Fruit fly (Drosophila melanogaster) whole organism, embryonic: ENCODE data around the gene RpL35.
A peak's percentile ranks its signal among the peaks of the same experiment; 100 is the strongest.

Experiments used
- ATbp ChIP-seq: fragments of 200-800 bp; sonication (Bioruptor generic); optimal IDR thresholded peaks from 2 replicates; lab custom pipeline; 2017; ENCODE audit warnings: missing biosample characterization, mild to moderate bottlenecking, missing genetic modification characterization, missing genetic modification reagents
- B-H2 ChIP-seq: fragments of 200-800 bp; sonication (Bioruptor generic); optimal IDR thresholded peaks from 2 replicates; lab custom pipeline; 2018; ENCODE audit warnings: missing biosample characterization, mild to moderate bottlenecking, missing genetic modification characterization
- Bgb ChIP-seq: fragments of 200-800 bp; sonication (Bioruptor generic); IDR thresholded peaks from 2 replicates; pipeline ENCODE4 v1.3.6; 2022; ENCODE audit warnings: missing biosample characterization, missing genetic modification characterization; ENCODE audit not compliant: partially characterized antibody
- CG10267 ChIP-seq: fragments of 200-800 bp; sonication (Bioruptor generic); optimal IDR thresholded peaks from 2 replicates; lab custom pipeline; 2018; ENCODE audit warnings: missing biosample characterization, mild to moderate bottlenecking, missing genetic modification characterization, moderate library complexity
- CG12104 ChIP-seq: fragments of 200-800 bp; sonication (Bioruptor generic); optimal IDR thresholded peaks from 3 replicates; lab custom pipeline; 2016; ENCODE audit warnings: missing biosample characterization, missing genetic modification characterization
- CG12219 ChIP-seq: fragments of 200-800 bp; sonication (Bioruptor generic); optimal IDR thresholded peaks from 3 replicates; lab custom pipeline; 2018; ENCODE audit warnings: missing biosample characterization, mild to moderate bottlenecking, missing genetic modification characterization
- CG12236 ChIP-seq: fragments of 200-800 bp; sonication (Bioruptor generic); optimal IDR thresholded peaks from 2 replicates; lab custom pipeline; 2016; ENCODE audit warnings: missing biosample characterization, missing genetic modification characterization
- CG12942 ChIP-seq: fragments of 200-800 bp; sonication (Bioruptor generic); optimal IDR thresholded peaks from 3 replicates; lab custom pipeline; 2016; ENCODE audit warnings: missing biosample characterization, missing genetic modification characterization
- CG13424 ChIP-seq: fragments of 200-800 bp; sonication (Bioruptor generic); optimal IDR thresholded peaks from 2 replicates; lab custom pipeline; 2019; ENCODE audit warnings: missing biosample characterization, mild to moderate bottlenecking, missing genetic modification characterization, moderate library complexity
- CG14710 ChIP-seq: fragments of 200-800 bp; sonication (Bioruptor generic); optimal IDR thresholded peaks from 3 replicates; lab custom pipeline; 2019; ENCODE audit warnings: missing biosample characterization, mild to moderate bottlenecking, missing genetic modification characterization, moderate library complexity
- CG15011 ChIP-seq: fragments of 200-800 bp; sonication (Bioruptor generic); optimal IDR thresholded peaks from 3 replicates; lab custom pipeline; 2018; ENCODE audit warnings: missing biosample characterization, mild to moderate bottlenecking, missing genetic modification characterization
- CG1647 ChIP-seq: fragments of 200-800 bp; sonication (Bioruptor generic); optimal IDR thresholded peaks from 3 replicates; lab custom pipeline; 2016; ENCODE audit warnings: missing biosample characterization, missing genetic modification characterization
- CG1832 ChIP-seq: fragments of 200-800 bp; sonication (Bioruptor generic); optimal IDR thresholded peaks from 2 replicates; lab custom pipeline; 2017; ENCODE audit warnings: missing biosample characterization, mild to moderate bottlenecking, missing genetic modification characterization, inconsistent platforms
- CG2129 ChIP-seq: fragments of 200-800 bp; sonication (Bioruptor generic); IDR thresholded peaks from 2 replicates; pipeline ENCODE4 v1.3.6; 2022; ENCODE audit warnings: missing biosample characterization, missing genetic modification characterization; ENCODE audit not compliant: partially characterized antibody
- CG31224 ChIP-seq: fragments of 200-800 bp; sonication (Bioruptor generic); IDR thresholded peaks from 2 replicates; pipeline ENCODE4 v1.3.6; 2022; ENCODE audit warnings: missing biosample characterization, missing genetic modification characterization
- CG32767 ChIP-seq: fragments of 200-800 bp; sonication (Bioruptor generic); IDR thresholded peaks from 2 replicates; pipeline ENCODE4 v1.3.6; 2022; ENCODE audit warnings: missing biosample characterization, missing genetic modification characterization
- CG7928 ChIP-seq: fragments of 200-800 bp; sonication (Bioruptor generic); optimal IDR thresholded peaks from 2 replicates; lab custom pipeline; 2017; ENCODE audit warnings: missing biosample characterization, mild to moderate bottlenecking, missing genetic modification characterization
- CG8944 ChIP-seq: fragments of 200-800 bp; sonication (Bioruptor generic); optimal IDR thresholded peaks from 3 replicates; lab custom pipeline; 2016; ENCODE audit warnings: missing biosample characterization, missing genetic modification characterization
- CG9215 ChIP-seq: fragments of 200-800 bp; sonication (Bioruptor generic); IDR thresholded peaks from 2 replicates; pipeline ENCODE4 v1.3.6; 2022; ENCODE audit warnings: missing biosample characterization, missing genetic modification characterization
- CG9437 ChIP-seq: fragments of 200-800 bp; sonication (Bioruptor generic); optimal IDR thresholded peaks from 2 replicates; lab custom pipeline; 2018; ENCODE audit warnings: missing biosample characterization, mild to moderate bottlenecking, missing genetic modification characterization
- CG9876 ChIP-seq: fragments of 200-800 bp; sonication (Bioruptor generic); optimal IDR thresholded peaks from 2 replicates; lab custom pipeline; 2016; ENCODE audit warnings: missing biosample characterization, missing genetic modification characterization
- CoRest ChIP-seq: fragments of 200-800 bp; sonication (Bioruptor generic); optimal IDR thresholded peaks from 3 replicates; lab custom pipeline; 2018; ENCODE audit warnings: missing biosample characterization, mild to moderate bottlenecking, missing genetic modification characterization, moderate library complexity
- Deaf1 ChIP-seq: fragments of 200-800 bp; optimal IDR thresholded peaks from 3 replicates; lab custom pipeline; 2019; ENCODE audit warnings: missing biosample characterization, mild to moderate bottlenecking, missing genetic modification characterization, moderate library complexity
- Doc3 ChIP-seq: fragments of 200-800 bp; sonication (Bioruptor generic); IDR thresholded peaks from 3 replicates; pipeline ENCODE4 v1.3.6; 2022; ENCODE audit warnings: missing biosample characterization, missing genetic modification characterization; ENCODE audit not compliant: partially characterized antibody
- Drgx ChIP-seq: fragments of 200-800 bp; sonication (Bioruptor generic); IDR thresholded peaks from 2 replicates; pipeline ENCODE4 v1.3.6; 2022; ENCODE audit warnings: missing biosample characterization, missing genetic modification characterization
- Fer3 ChIP-seq: fragments of 200-800 bp; sonication (Bioruptor generic); optimal IDR thresholded peaks from 2 replicates; lab custom pipeline; 2018; ENCODE audit warnings: missing biosample characterization, mild to moderate bottlenecking, missing genetic modification characterization, moderate library complexity
- Hr51 ChIP-seq, 2 experiments: fragments of 200-800 bp; sonication (Bioruptor generic); optimal IDR thresholded peaks; 2 replicates in 1 of 2; 3 replicates in 1 of 2; lab custom pipeline; 2016 to 2018; ENCODE audit warnings: missing biosample characterization in 2 of 2, missing genetic modification characterization in 2 of 2, mild to moderate bottlenecking in 1 of 2, moderate library complexity in 1 of 2
- Optix ChIP-seq: fragments of 200-800 bp; sonication (Bioruptor generic); IDR thresholded peaks from 3 replicates; pipeline ENCODE4 v1.3.6; 2022; ENCODE audit warnings: missing biosample characterization, missing genetic modification characterization
- Six4 ChIP-seq: fragments of 200-800 bp; sonication (Bioruptor generic); optimal IDR thresholded peaks from 2 replicates; lab custom pipeline; 2016; ENCODE audit warnings: missing biosample characterization, missing genetic modification characterization
- Sox100B ChIP-seq: fragments of 200-800 bp; sonication (Bioruptor generic); optimal IDR thresholded peaks from 3 replicates; lab custom pipeline; 2018; ENCODE audit warnings: missing biosample characterization, mild to moderate bottlenecking, missing genetic modification characterization
- ase ChIP-seq: fragments of 200-800 bp; sonication (Bioruptor generic); IDR thresholded peaks from 3 replicates; pipeline ENCODE4 v1.3.6; 2022; ENCODE audit warnings: missing biosample characterization, missing genetic modification characterization
- bbx ChIP-seq: fragments of 200-800 bp; sonication (Bioruptor generic); IDR thresholded peaks from 2 replicates; pipeline ENCODE4 v1.3.6; 2022; ENCODE audit warnings: missing biosample characterization, missing genetic modification characterization; ENCODE audit not compliant: partially characterized antibody
- dm ChIP-seq: fragments of 200-800 bp; sonication (Bioruptor generic); optimal IDR thresholded peaks from 3 replicates; lab custom pipeline; 2016; ENCODE audit warnings: missing biosample characterization, missing genetic modification characterization
- eve ChIP-seq, 2 experiments: fragments of >200 bp; optimal IDR thresholded peaks; 2 replicates each; lab custom pipeline; 2017; ENCODE audit warnings: missing biosample characterization in 2 of 2, missing genetic modification characterization in 2 of 2
- ewg ChIP-seq: fragments of 200-800 bp; sonication (Bioruptor generic); optimal IDR thresholded peaks from 3 replicates; lab custom pipeline; 2017; ENCODE audit warnings: mild to moderate bottlenecking, missing biosample characterization, missing genetic modification reagents, missing genetic modification characterization
- jigr1 ChIP-seq: fragments of 200-800 bp; sonication (Bioruptor generic); IDR thresholded peaks from 3 replicates; pipeline ENCODE4 v1.3.6; 2022; ENCODE audit warnings: missing biosample characterization, missing genetic modification characterization
- phol ChIP-seq: fragments of 200-800 bp; sonication (Bioruptor generic); optimal IDR thresholded peaks from 3 replicates; lab custom pipeline; 2018; ENCODE audit warnings: missing biosample characterization, mild to moderate bottlenecking, missing genetic modification characterization, moderate library complexity
- ro ChIP-seq: fragments of 200-800 bp; sonication (Bioruptor generic); IDR thresholded peaks from 2 replicates; pipeline ENCODE4 v1.3.6; 2022; ENCODE audit warnings: missing biosample characterization, missing genetic modification characterization
- sc ChIP-seq, 3 experiments: fragments of >200 bp in 2 of 3; fragments of 200-800 bp in 1 of 3; sonication (Bioruptor generic) in 1 of 3; optimal IDR thresholded peaks; 2 replicates in 2 of 3; 3 replicates in 1 of 3; lab custom pipeline; 2017; ENCODE audit warnings: mild to moderate bottlenecking in 1 of 3, missing biosample characterization in 1 of 3, missing genetic modification characterization in 1 of 3, missing genetic modification reagents in 1 of 3
- schlank ChIP-seq: fragments of 200-800 bp; sonication (Bioruptor generic); optimal IDR thresholded peaks from 2 replicates; lab custom pipeline; 2018; ENCODE audit warnings: missing biosample characterization, mild to moderate bottlenecking, missing genetic modification characterization
- sqz ChIP-seq: fragments of 200-800 bp; sonication (Bioruptor generic); optimal IDR thresholded peaks from 3 replicates; lab custom pipeline; 2018; ENCODE audit warnings: missing biosample characterization, mild to moderate bottlenecking, missing genetic modification characterization
- sug ChIP-seq: fragments of 200-800 bp; optimal IDR thresholded peaks from 2 replicates; lab custom pipeline; 2019; ENCODE audit warnings: missing biosample characterization, mild to moderate bottlenecking, missing genetic modification characterization, moderate library complexity
- tin ChIP-seq: fragments of 200-800 bp; sonication (Bioruptor generic); optimal IDR thresholded peaks from 3 replicates; lab custom pipeline; 2016; ENCODE audit warnings: missing biosample characterization, missing genetic modification characterization
- ttk ChIP-seq: fragments of 200-800 bp; sonication (Bioruptor generic); IDR thresholded peaks from 2 replicates; pipeline ENCODE4 v2.1.2; 2022; ENCODE audit warnings: missing biosample characterization, missing genetic modification characterization
- unpg ChIP-seq: fragments of 200-800 bp; sonication (Bioruptor generic); optimal IDR thresholded peaks from 3 replicates; lab custom pipeline; 2018; ENCODE audit warnings: missing biosample characterization, mild to moderate bottlenecking, missing genetic modification characterization, moderate library complexity

The RpL35 gene

DNA sequence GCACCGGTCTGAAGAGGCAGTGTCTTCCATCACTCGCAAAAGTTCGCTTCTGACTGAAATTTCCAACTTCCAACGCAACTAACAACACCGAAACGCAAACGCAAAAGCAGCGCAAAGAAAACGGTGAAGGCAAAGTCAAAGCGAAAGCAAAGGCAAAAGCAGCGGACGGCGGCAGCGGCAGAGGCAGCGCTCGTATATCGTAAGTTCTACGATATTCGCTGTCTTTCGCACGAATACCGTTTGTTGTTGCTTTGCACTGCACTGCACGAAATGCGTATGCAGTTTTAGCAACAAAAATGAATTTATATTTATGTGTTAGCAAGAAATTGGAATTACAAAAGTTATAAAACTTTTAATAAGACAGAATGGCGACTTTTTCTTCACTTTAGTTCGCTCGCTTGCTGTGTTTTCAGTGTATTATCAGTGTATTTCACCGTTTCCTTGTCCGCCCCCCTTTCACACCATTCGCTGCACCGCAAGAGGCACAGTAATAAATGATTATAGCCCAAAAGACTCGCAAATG is 23.7 kb upstream of the RpL35 start, which contains the start of gene OtopLa (continued):
- TF ChIP-seq CG12219 (GFP tag; lab: Kevin White, UChicago) = peak; percentile 76
- TF ChIP-seq CG10267 = peak; percentile 74
- TF ChIP-seq CG8944 = peak; percentile 72
- peak; percentile 65 for TF ChIP-seq CG12104 (GFP tag; lab: Kevin White, UChicago)
- no peak for TF ChIP-seq eve (GFP tag; optimal IDR thresholded peaks at IDR 0.05; lab: Kevin White, UChicago)
- TF ChIP-seq CG9437 (GFP tag; lab: Kevin White, UChicago) = peak; percentile 73
- TF ChIP-seq Bgb (GFP tag; lab: Robert Waterston, UW) = no peak
- TF ChIP-seq ttk = peak; percentile 89
- TF ChIP-seq Hr51 (GFP tag; optimal IDR thresholded peaks at IDR 0.05; lab: Kevin White, UChicago) = peak; percentile 58 to 82
- peak; percentile 62 for TF ChIP-seq CG12236 (GFP tag; lab: Kevin White, UChicago)
- peak; percentile 75 for TF ChIP-seq Six4
- peak; percentile 86 for TF ChIP-seq ATbp (GFP tag; lab: Kevin White, UChicago)
- TF ChIP-seq CG31224 (GFP tag; lab: Robert Waterston, UW) = peak; percentile 58; the same call in 1 of the 2 replicates
- peak; percentile 57 for TF ChIP-seq dm (GFP tag; lab: Kevin White, UChicago)
- TF ChIP-seq CG12942 = peak; percentile 65
- no peak for TF ChIP-seq CG1832 (GFP tag; lab: Kevin White, UChicago)
- peak; percentile 84 for TF ChIP-seq tin (GFP tag; lab: Kevin White, UChicago)
- TF ChIP-seq sc (optimal IDR thresholded peaks at IDR 0.05; lab: Kevin White, UChicago) = no peak
- peak; percentile 60 for TF ChIP-seq sc (GFP tag; optimal IDR thresholded peaks at IDR 0.05; lab: Kevin White, UChicago)
- TF ChIP-seq CG9215 (GFP tag; lab: Robert Waterston, UW) = peak; percentile 68
- peak; percentile 79 for TF ChIP-seq Optix (GFP tag; lab: Robert Waterston, UW)
- peak; percentile 61 for TF ChIP-seq CG15011
- TF ChIP-seq Deaf1 = peak; percentile 54
- TF ChIP-seq CG13424 (tag; lab: Kevin White, UChicago) = peak; percentile 85
- peak; percentile 53 for TF ChIP-seq CG1647
- TF ChIP-seq jigr1 (GFP tag; lab: Robert Waterston, UW) = 0 out of 3 replicates have a peak, but pooled peaks have one; percentile 45
- no peak for TF ChIP-seq Doc3 (GFP tag; lab: Robert Waterston, UW)
- TF ChIP-seq ro (GFP tag; lab: Robert Waterston, UW) = peak; percentile 50; the same call in 1 of the 2 replicates
- peak; percentile 75 for TF ChIP-seq Sox100B (GFP tag; lab: Kevin White, UChicago)
- peak; percentile 82 for TF ChIP-seq ase
- TF ChIP-seq CG2129 = no peak
- TF ChIP-seq sug = peak; percentile 45
- TF ChIP-seq CoRest (tag; lab: Kevin White, UChicago) = peak; percentile 75
- TF ChIP-seq Fer3 (tag; lab: Kevin White, UChicago) = peak; percentile 70
- no peak for TF ChIP-seq B-H2 (GFP tag; lab: Kevin White, UChicago)
- peak; percentile 89 for TF ChIP-seq unpg (GFP tag; lab: Kevin White, UChicago)
- TF ChIP-seq phol = peak; percentile 87
- TF ChIP-seq CG9876 (GFP tag; lab: Kevin White, UChicago) = peak; percentile 18

DNA sequence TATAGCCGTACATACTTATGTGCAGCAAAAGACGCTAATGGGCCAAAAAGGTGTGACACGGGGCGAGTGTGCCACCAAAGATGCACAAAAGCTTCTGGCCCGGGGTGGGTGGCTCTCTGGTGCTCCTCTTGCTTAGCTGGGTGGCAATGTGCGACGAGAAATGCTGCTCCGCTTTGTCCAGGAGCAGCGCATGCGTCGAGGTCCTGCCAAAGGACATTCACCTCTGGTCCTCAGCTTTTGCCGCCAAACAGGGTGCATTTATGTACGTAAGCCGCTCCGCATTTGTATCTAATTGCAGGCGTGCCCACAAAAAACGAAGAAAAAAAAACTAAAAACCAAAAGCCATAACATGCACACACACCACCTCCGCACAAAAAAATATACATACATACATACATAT is 22.8 kb upstream of the RpL35 start:
- TF ChIP-seq schlank (no peak), ewg (GFP tag; lab: Kevin White, UChicago) (peak; percentile 60), CG14710 (no peak), CG32767 (GFP tag; lab: Robert Waterston, UW) (0 out of 2 replicates have a peak, but pooled peaks have one; percentile 8), Drgx (no peak), bbx (GFP tag; lab: Robert Waterston, UW) (no peak), sqz (GFP tag; lab: Kevin White, UChicago) (no peak), CG7928 (no peak)
